Fruit fly (Drosophila melanogaster) whole organism, embryonic: ENCODE results near the gene CG10211.

Experiments
- Bdp1 ChIP-seq: fragments of 200-800 bp; sonication (Bioruptor generic); optimal IDR thresholded peaks from 3 replicates; lab custom pipeline; 2016; ENCODE audit warnings: missing biosample characterization, missing genetic modification characterization
- CG10565 ChIP-seq: fragments of 200-800 bp; sonication (Bioruptor generic); optimal IDR thresholded peaks from 3 replicates; lab custom pipeline; 2016; ENCODE audit warnings: missing biosample characterization, mild to moderate bottlenecking, missing genetic modification characterization
- CG11085 ChIP-seq: fragments of 200-800 bp; sonication (Bioruptor generic); IDR thresholded peaks from 2 replicates; pipeline ENCODE4 v1.3.6; 2022; ENCODE audit warnings: missing biosample characterization, missing genetic modification characterization
- CG12236 ChIP-seq: fragments of 200-800 bp; sonication (Bioruptor generic); optimal IDR thresholded peaks from 2 replicates; lab custom pipeline; 2016; ENCODE audit warnings: missing biosample characterization, missing genetic modification characterization
- CG15073 ChIP-seq: fragments of 200-800 bp; sonication (Bioruptor generic); optimal IDR thresholded peaks from 2 replicates; lab custom pipeline; 2016; ENCODE audit warnings: missing biosample characterization, missing genetic modification characterization
- CG17328 ChIP-seq: fragments of 200-800 bp; sonication (Bioruptor generic); IDR thresholded peaks from 2 replicates; pipeline ENCODE4 v1.3.6; 2022; ENCODE audit warnings: missing biosample characterization, missing genetic modification characterization
- CG18011 ChIP-seq: fragments of 200-800 bp; sonication (Bioruptor generic); optimal IDR thresholded peaks from 2 replicates; lab custom pipeline; 2017; ENCODE audit warnings: missing biosample characterization, missing genetic modification characterization, mild to moderate bottlenecking, moderate library complexity, missing genotype
- CG2712 ChIP-seq: fragments of 200-800 bp; optimal IDR thresholded peaks from 3 replicates; lab custom pipeline; 2019; ENCODE audit warnings: missing biosample characterization, mild to moderate bottlenecking, missing genetic modification characterization, moderate library complexity
- CG31441 ChIP-seq: fragments of 200-800 bp; sonication (Bioruptor generic); IDR thresholded peaks from 2 replicates; pipeline ENCODE4 v1.3.6; 2022; ENCODE audit warnings: missing biosample characterization, missing genetic modification characterization
- CG4360 ChIP-seq: fragments of 200-800 bp; sonication (Bioruptor generic); IDR thresholded peaks from 2 replicates; pipeline ENCODE4 v1.3.6; 2022; ENCODE audit warnings: missing biosample characterization, missing genetic modification characterization
- CG4854 ChIP-seq: fragments of 200-800 bp; sonication (Bioruptor generic); optimal IDR thresholded peaks from 2 replicates; lab custom pipeline; 2016; ENCODE audit warnings: missing biosample characterization, missing genetic modification characterization, inconsistent platforms
- CG6175 ChIP-seq: fragments of 200-800 bp; sonication (Bioruptor generic); IDR thresholded peaks from 3 replicates; pipeline ENCODE4 v1.3.6; 2022; ENCODE audit warnings: missing biosample characterization, missing genetic modification characterization
- CG7372 ChIP-seq: fragments of 200-800 bp; sonication (Bioruptor generic); IDR thresholded peaks from 2 replicates; pipeline ENCODE4 v1.3.6; 2022; ENCODE audit warnings: missing biosample characterization, missing genetic modification characterization
- CG7556 ChIP-seq: fragments of 200-800 bp; sonication (Bioruptor generic); optimal IDR thresholded peaks from 2 replicates; lab custom pipeline; 2017; ENCODE audit warnings: missing biosample characterization, mild to moderate bottlenecking, missing genetic modification characterization
- CG8290 ChIP-seq, 3 experiments: fragments of 200-800 bp; sonication (Bioruptor generic); optimal IDR thresholded peaks; 2 replicates each; lab custom pipeline; 2016 to 2019; ENCODE audit warnings: missing biosample characterization in 3 of 3, missing genetic modification characterization in 3 of 3, mild to moderate bottlenecking in 2 of 3, moderate library complexity in 1 of 3
- CG8478 ChIP-seq: fragments of >200 bp; optimal IDR thresholded peaks from 2 replicates; lab custom pipeline; 2018
- CG9817 ChIP-seq: fragments of 200-800 bp; sonication (Bioruptor generic); optimal IDR thresholded peaks from 2 replicates; lab custom pipeline; 2018; ENCODE audit warnings: missing biosample characterization, mild to moderate bottlenecking, missing genetic modification characterization, moderate library complexity
- CHES-1-like ChIP-seq: fragments of 200-800 bp; sonication (Bioruptor generic); optimal IDR thresholded peaks from 2 replicates; lab custom pipeline; 2016; ENCODE audit warnings: missing biosample characterization, missing genetic modification characterization
- CTCF ChIP-seq: fragments of 200-800 bp; sonication (Bioruptor generic); optimal IDR thresholded peaks from 2 replicates; lab custom pipeline; 2017; ENCODE audit warnings: missing biosample characterization, mild to moderate bottlenecking, missing genetic modification characterization, moderate library complexity
- D19A ChIP-seq: fragments of 200-800 bp; optimal IDR thresholded peaks from 3 replicates; lab custom pipeline; 2019; ENCODE audit warnings: missing biosample characterization, mild to moderate bottlenecking, missing genetic modification characterization, moderate library complexity
- Fer1 ChIP-seq: fragments of 200-800 bp; sonication (Bioruptor generic); optimal IDR thresholded peaks from 2 replicates; lab custom pipeline; 2017; ENCODE audit warnings: missing biosample characterization, mild to moderate bottlenecking, missing genetic modification characterization
- Fer2 ChIP-seq: fragments of 200-800 bp; sonication (Bioruptor generic); optimal IDR thresholded peaks from 2 replicates; lab custom pipeline; 2018; ENCODE audit warnings: missing biosample characterization, mild to moderate bottlenecking, missing genetic modification characterization, moderate library complexity
- HmgZ ChIP-seq: fragments of 200-800 bp; sonication (Bioruptor generic); optimal IDR thresholded peaks from 2 replicates; lab custom pipeline; 2018; ENCODE audit warnings: missing biosample characterization, mild to moderate bottlenecking, missing genetic modification characterization
- MBD-R2 ChIP-seq: fragments of 200-800 bp; sonication (Bioruptor generic); IDR thresholded peaks from 2 replicates; pipeline ENCODE4 v1.3.6; 2022; ENCODE audit warnings: missing biosample characterization, missing genetic modification characterization
- Max ChIP-seq: fragments of 200-800 bp; sonication (Bioruptor generic); optimal IDR thresholded peaks from 2 replicates; lab custom pipeline; 2016; ENCODE audit warnings: missing biosample characterization, mild to moderate bottlenecking, missing genetic modification characterization
- Mes4 ChIP-seq: fragments of 200-800 bp; sonication (Bioruptor generic); optimal IDR thresholded peaks from 2 replicates; lab custom pipeline; 2016; ENCODE audit warnings: missing biosample characterization, missing genetic modification characterization
- Ptx1 ChIP-seq: fragments of 200-800 bp; sonication (Bioruptor generic); IDR thresholded peaks from 2 replicates; pipeline ENCODE4 v1.3.6; 2022; ENCODE audit warnings: missing biosample characterization, missing genetic modification characterization
- Ravus ChIP-seq: fragments of 200-800 bp; sonication (Bioruptor generic); IDR thresholded peaks from 2 replicates; pipeline ENCODE4 v1.3.6; 2022; ENCODE audit warnings: missing biosample characterization, missing genetic modification characterization
- TFAM ChIP-seq: fragments of 200-800 bp; sonication (Bioruptor generic); optimal IDR thresholded peaks from 2 replicates; lab custom pipeline; 2017; ENCODE audit warnings: missing biosample characterization, missing genetic modification characterization, inconsistent platforms
- Trl ChIP-seq, 3 experiments: fragments of >200 bp in 2 of 3; fragments of 200-800 bp in 1 of 3; sonication (Bioruptor generic) in 1 of 3; optimal IDR thresholded peaks; 2 replicates in 1 of 3; 3 replicates in 2 of 3; lab custom pipeline; 2016 to 2017; ENCODE audit warnings: missing biosample characterization in 1 of 3, missing genetic modification characterization in 1 of 3
- Xrp1 ChIP-seq: fragments of 200-800 bp; sonication (Bioruptor generic); IDR thresholded peaks from 2 replicates; pipeline ENCODE4 v1.3.6; 2022; ENCODE audit warnings: missing biosample characterization, missing genetic modification characterization
- bab2 ChIP-seq: fragments of 200-800 bp; sonication (Bioruptor generic); optimal IDR thresholded peaks from 2 replicates; lab custom pipeline; 2016; ENCODE audit warnings: missing biosample characterization, missing genetic modification characterization
- bowl ChIP-seq: fragments of 200-800 bp; sonication (Bioruptor generic); IDR thresholded peaks from 2 replicates; pipeline ENCODE4 v1.3.6; 2022; ENCODE audit warnings: missing biosample characterization, missing genetic modification characterization
- fd3F ChIP-seq: fragments of 200-800 bp; sonication (Bioruptor generic); optimal IDR thresholded peaks from 2 replicates; lab custom pipeline; 2018; ENCODE audit warnings: missing biosample characterization, mild to moderate bottlenecking, missing genetic modification characterization, moderate library complexity
- fd96Cb ChIP-seq: fragments of 200-800 bp; sonication (Bioruptor generic); optimal IDR thresholded peaks from 2 replicates; lab custom pipeline; 2018; ENCODE audit warnings: missing biosample characterization, mild to moderate bottlenecking, missing genetic modification characterization, moderate library complexity
- her ChIP-seq: fragments of 200-800 bp; sonication (Bioruptor generic); optimal IDR thresholded peaks from 2 replicates; lab custom pipeline; 2016; ENCODE audit warnings: missing biosample characterization, missing genetic modification characterization
- kay ChIP-seq: fragments of 200-800 bp; sonication (Bioruptor generic); optimal IDR thresholded peaks from 2 replicates; lab custom pipeline; 2016; ENCODE audit warnings: missing biosample characterization, missing genetic modification characterization
- ken ChIP-seq: fragments of 200-800 bp; sonication (Bioruptor generic); IDR thresholded peaks from 3 replicates; pipeline ENCODE4 v1.3.6; 2022; ENCODE audit warnings: missing biosample characterization, missing genetic modification characterization
- lov ChIP-seq, 2 experiments: fragments of 200-800 bp in 1 of 2; fragments of >200 bp in 1 of 2; sonication (Bioruptor generic) in 1 of 2; IDR thresholded peaks in 1 of 2; optimal IDR thresholded peaks in 1 of 2; 2 replicates in 1 of 2; 3 replicates in 1 of 2; pipeline versions ENCODE4 v1.3.6 to Lab custom; 2017 to 2022; ENCODE audit warnings: missing biosample characterization in 1 of 2, missing genetic modification characterization in 1 of 2
- maf-S ChIP-seq: fragments of 200-800 bp; sonication (Bioruptor generic); optimal IDR thresholded peaks from 2 replicates; lab custom pipeline; 2016; ENCODE audit warnings: missing biosample characterization, missing genetic modification characterization
- nom ChIP-seq: fragments of 200-800 bp; sonication (Bioruptor generic); optimal IDR thresholded peaks from 2 replicates; lab custom pipeline; 2017; ENCODE audit warnings: missing biosample characterization, missing genetic modification characterization, mild to moderate bottlenecking, moderate library complexity, missing genetic modification reagents
- otp ChIP-seq: fragments of 200-800 bp; sonication (Bioruptor generic); IDR thresholded peaks from 3 replicates; pipeline ENCODE4, ENCODE4 v1.3.6; 2022; ENCODE audit warnings: missing biosample characterization, missing genetic modification characterization
- pb ChIP-seq: fragments of 200-800 bp; sonication (Bioruptor generic); optimal IDR thresholded peaks from 3 replicates; lab custom pipeline; 2016; ENCODE audit warnings: missing biosample characterization, missing genetic modification characterization
- peb ChIP-seq: fragments of 200-800 bp; sonication (Bioruptor generic); IDR thresholded peaks from 2 replicates; pipeline ENCODE4 v1.3.6; 2022; ENCODE audit warnings: missing biosample characterization, missing genetic modification characterization
- pros ChIP-seq: fragments of 200-800 bp; sonication (Bioruptor generic); optimal IDR thresholded peaks from 3 replicates; lab custom pipeline; 2019; ENCODE audit warnings: missing biosample characterization, mild to moderate bottlenecking, missing genetic modification characterization, moderate library complexity
- ro ChIP-seq: fragments of 200-800 bp; sonication (Bioruptor generic); IDR thresholded peaks from 2 replicates; pipeline ENCODE4 v1.3.6; 2022; ENCODE audit warnings: missing biosample characterization, missing genetic modification characterization
- schlank ChIP-seq: fragments of 200-800 bp; sonication (Bioruptor generic); optimal IDR thresholded peaks from 2 replicates; lab custom pipeline; 2018; ENCODE audit warnings: missing biosample characterization, mild to moderate bottlenecking, missing genetic modification characterization
- shn ChIP-seq: fragments of 200-800 bp; sonication (Bioruptor generic); optimal IDR thresholded peaks from 3 replicates; lab custom pipeline; 2016; ENCODE audit warnings: missing biosample characterization, missing genetic modification characterization
- sr ChIP-seq: fragments of 200-800 bp; sonication (Bioruptor generic); IDR thresholded peaks from 3 replicates; pipeline ENCODE4 v1.3.6; 2022; ENCODE audit warnings: missing biosample characterization, missing genetic modification characterization
- tgo ChIP-seq: fragments of 200-800 bp; sonication (Bioruptor generic); IDR thresholded peaks from 3 replicates; pipeline ENCODE4 v1.3.6; 2022; ENCODE audit warnings: missing biosample characterization, missing genetic modification characterization
- zfh1 ChIP-seq: fragments of 200-800 bp; sonication (Bioruptor generic); IDR thresholded peaks from 3 replicates; pipeline ENCODE4 v1.3.6; 2022; ENCODE audit warnings: missing biosample characterization, missing genetic modification characterization

The CG10211 gene

DNA sequence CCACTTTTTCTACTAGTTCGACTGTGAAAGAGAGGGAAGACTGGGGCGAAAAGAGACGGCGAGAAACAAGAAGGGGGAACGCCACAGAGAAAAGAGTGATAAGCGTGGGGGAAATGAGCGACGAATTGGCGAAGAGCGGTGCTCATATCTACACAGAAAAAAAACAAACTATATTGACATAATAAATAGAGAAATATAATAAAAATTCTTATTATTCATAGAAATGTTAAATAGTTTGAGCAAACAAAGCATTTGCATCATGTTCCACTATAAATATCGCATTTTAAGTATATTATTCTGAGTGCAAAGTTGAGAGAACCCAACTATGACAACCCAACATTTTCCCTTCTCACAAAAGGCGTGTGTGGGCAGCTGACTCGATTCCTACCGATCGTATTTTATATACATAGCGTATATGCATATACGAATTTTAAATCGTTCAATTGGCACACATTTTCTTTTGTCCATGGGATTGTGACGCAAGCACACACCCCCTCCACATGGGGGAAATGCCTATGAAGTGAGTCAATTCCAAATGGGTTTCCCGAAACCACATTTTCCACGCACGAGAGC lies 40.8 kb downstream of the CG10211 start (continued):
- TF ChIP-seq CHES-1-like (no peak), bab2 (GFP tag; lab: Kevin White, UChicago) (no peak), tgo (GFP tag; lab: Robert Waterston, UW) (peak; percentile 82), CG8290 (GFP tag; optimal IDR thresholded peaks at IDR 0.05; lab: Kevin White, UChicago) (peak; percentile 6), CG8290 (tag; optimal IDR thresholded peaks at IDR 0.05; lab: Kevin White, UChicago) (peak in 1 of 2 experiments; percentile 8), MBD-R2 (GFP tag; lab: Robert Waterston, UW) (peak; percentile 70; the same call in 1 of the 2 replicates), CG9817 (tag; lab: Kevin White, UChicago) (peak; percentile 61), pb (GFP tag; lab: Kevin White, UChicago) (no peak), CG8478 (lab: Kevin White, UChicago) (no peak), CG11085 (GFP tag; lab: Robert Waterston, UW) (0 out of 2 replicates have a peak, but pooled peaks have one; percentile 35), pros (GFP tag; lab: Kevin White, UChicago) (no peak), fd3F (peak; percentile 61), Fer2 (no peak), Ravus (GFP tag; lab: Robert Waterston, UW) (peak; percentile 68), sr (GFP tag; lab: Robert Waterston, UW) (peak; percentile 68), schlank (tag; lab: Kevin White, UChicago) (peak; percentile 38), Trl (optimal IDR thresholded peaks at IDR 0.05; lab: Kevin White, UChicago) (peak; percentile 26 to 66), Trl (GFP tag; optimal IDR thresholded peaks at IDR 0.05; lab: Kevin White, UChicago) (no peak), her (no peak), Max (GFP tag; lab: Kevin White, UChicago) (peak; percentile 53), CG12236 (GFP tag; lab: Kevin White, UChicago) (no peak), Ptx1 (GFP tag; lab: Robert Waterston, UW) (peak; percentile 83), CG4854 (GFP tag; lab: Kevin White, UChicago) (peak; percentile 34), zfh1 (GFP tag; lab: Robert Waterston, UW) (peak; percentile 65; the same call in 1 of the 3 replicates), CG17328 (GFP tag; lab: Robert Waterston, UW) (peak; percentile 82), CG15073 (GFP tag; lab: Kevin White, UChicago) (no peak), CG31441 (GFP tag; lab: Robert Waterston, UW) (peak; percentile 83), CG2712 (peak; percentile 81), CG7556 (GFP tag; lab: Kevin White, UChicago) (peak; percentile 76), CG18011 (GFP tag; lab: Kevin White, UChicago) (peak; percentile 48), D19A (tag; lab: Kevin White, UChicago) (peak; percentile 67), lov (optimal IDR thresholded peaks at IDR 0.05; lab: Kevin White, UChicago) (no peak), lov (GFP tag; IDR thresholded peaks at IDR 0.05; lab: Robert Waterston, UW) (no peak), ken (no peak), Fer1 (GFP tag; lab: Kevin White, UChicago) (peak; percentile 83), ro (GFP tag; lab: Robert Waterston, UW) (0 out of 2 replicates have a peak, but pooled peaks have one; percentile 27), Mes4 (GFP tag; lab: Kevin White, UChicago) (no peak), Bdp1 (GFP tag; lab: Kevin White, UChicago) (no peak), kay (peak; percentile 58), HmgZ (peak; percentile 42), CG6175 (no peak), CG10565 (GFP tag; lab: Kevin White, UChicago) (no peak), Xrp1 (peak; percentile 79), maf-S (GFP tag; lab: Kevin White, UChicago) (no peak), shn (GFP tag; lab: Kevin White, UChicago) (no peak), fd96Cb (tag; lab: Kevin White, UChicago) (peak; percentile 69), otp (GFP tag; lab: Robert Waterston, UW) (peak; percentile 80), CG7372 (GFP tag; lab: Robert Waterston, UW) (peak; percentile 68), CG4360 (GFP tag; lab: Robert Waterston, UW) (no peak), CTCF (GFP tag; lab: Kevin White, UChicago) (no peak), peb (GFP tag; lab: Robert Waterston, UW) (peak; percentile 19; the same call in 1 of the 2 replicates), bowl (GFP tag; lab: Robert Waterston, UW) (peak; percentile 71), nom (GFP tag; lab: Kevin White, UChicago) (peak; percentile 6), TFAM (GFP tag; lab: Kevin White, UChicago) (no peak)
